Fruit fly (Drosophila melanogaster): Measurements from ENCODE around the gene CG4238.

CG4238 gene

DNA sequence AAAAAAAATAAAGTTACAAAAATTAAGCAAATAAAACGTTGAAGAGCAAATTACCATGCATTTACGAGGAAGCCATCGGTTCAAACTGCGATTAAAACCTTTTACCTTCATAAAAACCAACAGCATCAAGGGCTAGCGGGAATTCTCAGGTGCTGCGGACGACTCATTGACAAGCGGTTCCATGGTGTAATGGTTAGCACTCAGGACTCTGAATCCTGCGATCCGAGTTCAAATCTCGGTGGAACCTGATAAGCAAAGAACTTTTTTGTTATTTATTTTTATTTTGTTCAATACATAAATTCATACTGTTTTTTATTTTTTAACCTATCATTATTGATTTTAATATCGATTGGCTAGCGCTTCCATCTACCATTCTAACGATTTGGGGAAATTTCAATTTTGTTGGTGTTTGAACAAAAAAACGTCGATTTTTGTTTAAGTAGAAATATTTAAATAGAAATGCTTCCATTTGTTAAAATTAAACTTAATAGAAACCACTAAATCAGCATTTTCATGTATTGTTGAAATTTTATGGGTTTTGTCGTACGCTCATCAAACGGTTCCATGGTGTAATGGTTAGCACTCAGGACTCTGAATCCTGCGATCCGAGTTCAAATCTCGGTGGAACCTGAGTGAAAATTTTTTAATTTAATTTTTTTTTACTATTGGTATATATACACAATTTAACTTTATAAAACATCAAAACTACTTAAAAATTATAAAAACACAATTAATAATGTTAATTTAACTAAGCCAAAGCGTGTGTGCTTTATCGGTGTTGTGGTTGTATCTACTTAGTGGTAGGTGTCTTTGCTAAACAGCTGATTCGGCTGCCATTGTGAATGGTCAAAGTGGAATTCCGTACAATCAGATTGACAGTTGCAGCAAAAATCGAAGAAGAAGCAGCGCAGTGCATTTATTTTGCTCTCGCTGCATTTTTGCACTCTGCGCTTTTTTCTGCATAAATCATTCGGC, at the start of gene CG4238 (continued):
- TF ChIP-seq Sry-β (GFP tag; optimal IDR thresholded peaks at IDR 0.05) (no peak), CG1832 (GFP tag; optimal IDR thresholded peaks at IDR 0.05) (no peak), CG10565 (GFP tag; optimal IDR thresholded peaks at IDR 0.05) (no peak), CG17359 (tag; optimal IDR thresholded peaks at IDR 0.05) (no peak), schlank (tag; optimal IDR thresholded peaks at IDR 0.05) (no peak), CG12659 (GFP tag; optimal IDR thresholded peaks at IDR 0.05) (peak; percentile 30), Atf3 (GFP tag; optimal IDR thresholded peaks at IDR 0.05) (no peak), Eip74EF (GFP tag; optimal IDR thresholded peaks at IDR 0.05) (no peak), tgo (GFP tag; IDR thresholded peaks at IDR 0.05) (no peak), dati (GFP tag; IDR thresholded peaks at IDR 0.05) (no peak), lilli (GFP tag; optimal IDR thresholded peaks at IDR 0.05) (no peak), CG34376 (GFP tag; optimal IDR thresholded peaks at IDR 0.05) (no peak), inv (GFP tag; IDR thresholded peaks at IDR 0.05; ENCODE audit: partially characterized antibody) (peak; percentile 12; the same call in 1 of the 2 replicates), CG3281 (GFP tag; optimal IDR thresholded peaks at IDR 0.05) (no peak), Ets97D (GFP tag; optimal IDR thresholded peaks at IDR 0.05) (peak; percentile 55), gem (tag; optimal IDR thresholded peaks at IDR 0.05) (no peak), cwo (GFP tag; optimal IDR thresholded peaks at IDR 0.05) (no peak), CG15514 (GFP tag; optimal IDR thresholded peaks at IDR 0.05) (peak; percentile 28), so (GFP tag; IDR thresholded peaks at IDR 0.05) (no peak), MESR4 (GFP tag; optimal IDR thresholded peaks at IDR 0.05) (no peak), Rx (GFP tag; IDR thresholded peaks at IDR 0.05) (no peak), CG31441 (GFP tag; IDR thresholded peaks at IDR 0.05) (0 out of 2 replicates have a peak, but pooled peaks have one; percentile 28), sc (optimal IDR thresholded peaks at IDR 0.05) (no peak), sc (GFP tag; optimal IDR thresholded peaks at IDR 0.05) (no peak), CG18262 (tag; optimal IDR thresholded peaks at IDR 0.05) (no peak), kni (GFP tag; optimal IDR thresholded peaks at IDR 0.05) (peak; percentile 5), caup (GFP tag; optimal IDR thresholded peaks at IDR 0.05; ENCODE audit: severe bottlenecking) (no peak), Mes4 (GFP tag; optimal IDR thresholded peaks at IDR 0.05) (no peak), vnd (GFP tag; IDR thresholded peaks at IDR 0.05; ENCODE audit: partially characterized antibody) (peak; percentile 51), CG7271 (tag; optimal IDR thresholded peaks at IDR 0.05) (no peak), Trl (optimal IDR thresholded peaks at IDR 0.05) (no peak), Trl (GFP tag; optimal IDR thresholded peaks at IDR 0.05) (no peak), zf30C (GFP tag; optimal IDR thresholded peaks at IDR 0.05) (no peak), YL-1 (GFP tag; optimal IDR thresholded peaks at IDR 0.05) (no peak), Stat92E (GFP tag; optimal IDR thresholded peaks at IDR 0.05) (peak in 1 of 3 experiments; percentile 26), CG4820 (GFP tag; optimal IDR thresholded peaks at IDR 0.05) (no peak), CG4707 (GFP tag; optimal IDR thresholded peaks at IDR 0.05) (no peak), CG1233 (GFP tag; optimal IDR thresholded peaks at IDR 0.05) (no peak), CG17361 (GFP tag; IDR thresholded peaks at IDR 0.05) (no peak), E2f2 (GFP tag; IDR thresholded peaks at IDR 0.05) (peak; percentile 65; the same call in 1 of the 2 replicates), CG13624 (GFP tag; optimal IDR thresholded peaks at IDR 0.05) (no peak), sisA (GFP tag; IDR thresholded peaks at IDR 0.05) (no peak), HHEX (GFP tag; optimal IDR thresholded peaks at IDR 0.05) (no peak), gcm (GFP tag; optimal IDR thresholded peaks at IDR 0.05) (no peak), nom (GFP tag; optimal IDR thresholded peaks at IDR 0.05) (no peak), eve (GFP tag; optimal IDR thresholded peaks at IDR 0.05) (no peak), chm (GFP tag; IDR thresholded peaks at IDR 0.05) (no peak), CG11723 (GFP tag; optimal IDR thresholded peaks at IDR 0.05) (no peak)
